Fruit fly (Drosophila melanogaster) whole organism, embryonic: ENCODE results near the gene CG6149.

Experiments used
- Abd-B ChIP-seq: fragments of 200-800 bp; sonication (Bioruptor generic); optimal IDR thresholded peaks from 2 replicates; lab custom pipeline; 2018; ENCODE audit warnings: missing biosample characterization, mild to moderate bottlenecking, missing genetic modification characterization, moderate library complexity
- Atf-2 ChIP-seq: fragments of 200-800 bp; sonication (Bioruptor generic); optimal IDR thresholded peaks from 2 replicates; lab custom pipeline; 2016; ENCODE audit warnings: missing biosample characterization, missing genetic modification characterization
- CG1024 ChIP-seq: fragments of 200-800 bp; sonication (Bioruptor generic); IDR thresholded peaks from 2 replicates; pipeline ENCODE4 v1.3.6; 2022; ENCODE audit warnings: missing biosample characterization, missing genetic modification characterization
- CG12104 ChIP-seq: fragments of 200-800 bp; sonication (Bioruptor generic); optimal IDR thresholded peaks from 3 replicates; lab custom pipeline; 2016; ENCODE audit warnings: missing biosample characterization, missing genetic modification characterization
- CG12391 ChIP-seq: fragments of 200-800 bp; sonication (Bioruptor generic); optimal IDR thresholded peaks from 3 replicates; lab custom pipeline; 2018; ENCODE audit warnings: missing biosample characterization, mild to moderate bottlenecking, missing genetic modification characterization, moderate library complexity
- CG12659 ChIP-seq: fragments of 200-800 bp; sonication (Bioruptor generic); optimal IDR thresholded peaks from 3 replicates; lab custom pipeline; 2017; ENCODE audit warnings: mild to moderate bottlenecking, missing biosample characterization, missing genetic modification reagents, missing genetic modification characterization
- CG13424 ChIP-seq: fragments of 200-800 bp; sonication (Bioruptor generic); optimal IDR thresholded peaks from 2 replicates; lab custom pipeline; 2019; ENCODE audit warnings: missing biosample characterization, mild to moderate bottlenecking, missing genetic modification characterization, moderate library complexity
- CG17328 ChIP-seq: fragments of 200-800 bp; sonication (Bioruptor generic); IDR thresholded peaks from 2 replicates; pipeline ENCODE4 v1.3.6; 2022; ENCODE audit warnings: missing biosample characterization, missing genetic modification characterization
- CG31441 ChIP-seq: fragments of 200-800 bp; sonication (Bioruptor generic); IDR thresholded peaks from 2 replicates; pipeline ENCODE4 v1.3.6; 2022; ENCODE audit warnings: missing biosample characterization, missing genetic modification characterization
- CG32772 ChIP-seq: fragments of 200-800 bp; sonication (Bioruptor generic); IDR thresholded peaks from 2 replicates; pipeline ENCODE4 v1.3.6; 2022; ENCODE audit warnings: missing biosample characterization, missing genetic modification characterization
- CG34422 ChIP-seq: fragments of 200-800 bp; sonication (Bioruptor generic); IDR thresholded peaks from 3 replicates; pipeline ENCODE4 v1.3.6; 2022; ENCODE audit warnings: missing biosample characterization, missing genetic modification characterization
- CG3847 ChIP-seq: fragments of 200-800 bp; sonication (Bioruptor generic); IDR thresholded peaks from 2 replicates; pipeline ENCODE4 v1.3.6; 2022; ENCODE audit warnings: missing biosample characterization, missing genetic modification characterization
- CG4424 ChIP-seq: fragments of 200-800 bp; sonication (Bioruptor generic); optimal IDR thresholded peaks from 3 replicates; lab custom pipeline; 2016; ENCODE audit warnings: missing biosample characterization, missing genetic modification characterization
- CG5245 ChIP-seq: fragments of 200-800 bp; sonication (Bioruptor generic); optimal IDR thresholded peaks from 3 replicates; lab custom pipeline; 2016; ENCODE audit warnings: missing biosample characterization, missing genetic modification characterization
- CG7556 ChIP-seq: fragments of 200-800 bp; sonication (Bioruptor generic); optimal IDR thresholded peaks from 2 replicates; lab custom pipeline; 2017; ENCODE audit warnings: missing biosample characterization, mild to moderate bottlenecking, missing genetic modification characterization
- CG7839 ChIP-seq: fragments of 200-800 bp; sonication (Bioruptor generic); optimal IDR thresholded peaks from 3 replicates; lab custom pipeline; 2018; ENCODE audit warnings: missing biosample characterization, mild to moderate bottlenecking, missing genetic modification characterization, moderate library complexity
- CG8388 ChIP-seq: fragments of 200-800 bp; sonication (Bioruptor generic); optimal IDR thresholded peaks from 2 replicates; lab custom pipeline; 2019; ENCODE audit warnings: missing biosample characterization, mild to moderate bottlenecking, missing genetic modification characterization, moderate library complexity
- CG9437 ChIP-seq: fragments of 200-800 bp; sonication (Bioruptor generic); optimal IDR thresholded peaks from 2 replicates; lab custom pipeline; 2018; ENCODE audit warnings: missing biosample characterization, mild to moderate bottlenecking, missing genetic modification characterization
- MTF-1 ChIP-seq: fragments of 200-800 bp; sonication (Bioruptor generic); optimal IDR thresholded peaks from 2 replicates; lab custom pipeline; 2018; ENCODE audit warnings: missing biosample characterization, mild to moderate bottlenecking, missing genetic modification characterization, borderline replicate concordance
- PHDP ChIP-seq: fragments of 200-800 bp; sonication (Bioruptor generic); optimal IDR thresholded peaks from 3 replicates; lab custom pipeline; 2018; ENCODE audit warnings: missing biosample characterization, mild to moderate bottlenecking, missing genetic modification characterization, moderate library complexity
- Ptx1 ChIP-seq: fragments of 200-800 bp; sonication (Bioruptor generic); IDR thresholded peaks from 2 replicates; pipeline ENCODE4 v1.3.6; 2022; ENCODE audit warnings: missing biosample characterization, missing genetic modification characterization
- Sox102F ChIP-seq: fragments of 200-800 bp; sonication (Bioruptor generic); optimal IDR thresholded peaks from 2 replicates; lab custom pipeline; 2018; ENCODE audit warnings: missing biosample characterization, mild to moderate bottlenecking, missing genetic modification characterization, moderate library complexity
- Ssrp ChIP-seq: fragments of 200-800 bp; sonication (Bioruptor generic); optimal IDR thresholded peaks from 2 replicates; lab custom pipeline; 2018; ENCODE audit warnings: missing biosample characterization, mild to moderate bottlenecking, missing genetic modification characterization, moderate library complexity
- Xrp1 ChIP-seq: fragments of 200-800 bp; sonication (Bioruptor generic); IDR thresholded peaks from 2 replicates; pipeline ENCODE4 v1.3.6; 2022; ENCODE audit warnings: missing biosample characterization, missing genetic modification characterization
- br ChIP-seq: fragments of >200 bp; optimal IDR thresholded peaks from 2 replicates; lab custom pipeline; 2017
- caup ChIP-seq: fragments of 200-800 bp; sonication (Bioruptor generic); optimal IDR thresholded peaks from 3 replicates; lab custom pipeline; 2017; ENCODE audit warnings: missing biosample characterization, mild to moderate bottlenecking, missing genetic modification characterization, moderate library complexity; ENCODE audit not compliant: severe bottlenecking
- chn ChIP-seq: fragments of 200-800 bp; sonication (Bioruptor generic); optimal IDR thresholded peaks from 2 replicates; lab custom pipeline; 2016; ENCODE audit warnings: missing biosample characterization, missing genetic modification characterization
- eve ChIP-seq, 2 experiments: fragments of >200 bp; optimal IDR thresholded peaks; 2 replicates each; lab custom pipeline; 2017; ENCODE audit warnings: missing biosample characterization in 2 of 2, missing genetic modification characterization in 2 of 2
- fd96Cb ChIP-seq: fragments of 200-800 bp; sonication (Bioruptor generic); optimal IDR thresholded peaks from 2 replicates; lab custom pipeline; 2018; ENCODE audit warnings: missing biosample characterization, mild to moderate bottlenecking, missing genetic modification characterization, moderate library complexity
- gro ChIP-seq: fragments of 200-800 bp; sonication (Bioruptor generic); optimal IDR thresholded peaks from 2 replicates; lab custom pipeline; 2016; ENCODE audit warnings: missing biosample characterization, missing genetic modification characterization
- lilli ChIP-seq: fragments of 200-800 bp; sonication (Bioruptor generic); optimal IDR thresholded peaks from 3 replicates; lab custom pipeline; 2016; ENCODE audit warnings: missing biosample characterization, missing genetic modification characterization
- maf-S ChIP-seq: fragments of 200-800 bp; sonication (Bioruptor generic); optimal IDR thresholded peaks from 2 replicates; lab custom pipeline; 2016; ENCODE audit warnings: missing biosample characterization, missing genetic modification characterization
- nmo ChIP-seq: fragments of 200-800 bp; sonication (Bioruptor generic); optimal IDR thresholded peaks from 2 replicates; lab custom pipeline; 2018; ENCODE audit warnings: missing biosample characterization, mild to moderate bottlenecking, missing genetic modification characterization, moderate library complexity
- pan ChIP-seq, 4 experiments: fragments of >200 bp in 3 of 4; fragments of 200-800 bp in 1 of 4; sonication (Bioruptor generic) in 1 of 4; optimal IDR thresholded peaks in 3 of 4; IDR thresholded peaks in 1 of 4; 2 replicates each; pipeline versions ENCODE4 v1.3.6 to Lab custom; 2017 to 2022; ENCODE audit warnings: missing biosample characterization in 2 of 4, missing genetic modification characterization in 2 of 4, mixed read lengths in 1 of 4
- peb ChIP-seq: fragments of 200-800 bp; sonication (Bioruptor generic); IDR thresholded peaks from 2 replicates; pipeline ENCODE4 v1.3.6; 2022; ENCODE audit warnings: missing biosample characterization, missing genetic modification characterization
- prd ChIP-seq, 3 experiments: fragments of >200 bp in 2 of 3; fragments of 200-800 bp in 1 of 3; sonication (Bioruptor generic) in 1 of 3; optimal IDR thresholded peaks in 2 of 3; IDR thresholded peaks in 1 of 3; 2 replicates in 2 of 3; 3 replicates in 1 of 3; pipeline versions ENCODE4 v1.3.6 to Lab custom; 2017 to 2022; ENCODE audit warnings: missing biosample characterization in 1 of 3, missing genetic modification characterization in 1 of 3
- pum ChIP-seq: fragments of 200-800 bp; sonication (Bioruptor generic); optimal IDR thresholded peaks from 2 replicates; lab custom pipeline; 2016; ENCODE audit warnings: missing biosample characterization, missing genetic modification characterization
- seq ChIP-seq: fragments of 200-800 bp; sonication (Bioruptor generic); IDR thresholded peaks from 2 replicates; pipeline ENCODE4 v1.3.6; 2022; ENCODE audit warnings: missing biosample characterization, missing genetic modification characterization
- shn ChIP-seq: fragments of 200-800 bp; sonication (Bioruptor generic); optimal IDR thresholded peaks from 3 replicates; lab custom pipeline; 2016; ENCODE audit warnings: missing biosample characterization, missing genetic modification characterization
- sisA ChIP-seq: fragments of 200-800 bp; sonication (Bioruptor generic); IDR thresholded peaks from 2 replicates; pipeline ENCODE4 v1.3.6; 2022; ENCODE audit warnings: missing biosample characterization, missing genetic modification characterization
- sqz ChIP-seq: fragments of 200-800 bp; sonication (Bioruptor generic); optimal IDR thresholded peaks from 3 replicates; lab custom pipeline; 2018; ENCODE audit warnings: missing biosample characterization, mild to moderate bottlenecking, missing genetic modification characterization
- tio ChIP-seq: fragments of 200-800 bp; sonication (Bioruptor generic); optimal IDR thresholded peaks from 2 replicates; lab custom pipeline; 2017; ENCODE audit warnings: missing biosample characterization, missing genetic modification characterization, inconsistent platforms

Gene CG6149

dm6 chr3L:11483135-11483534 is 47.9 kb upstream of the CG6149 start (continued):
- TF ChIP-seq sqz (GFP tag; lab: Kevin White, UChicago) (peak; percentile 1), sisA (GFP tag; lab: Robert Waterston, UW) (peak; percentile 45; the same call in 1 of the 2 replicates), CG12659 (peak; percentile 1), CG34422 (GFP tag; lab: Robert Waterston, UW) (0 out of 3 replicates have a peak, but pooled peaks have one; percentile 32), Xrp1 (GFP tag; lab: Robert Waterston, UW) (peak; percentile 66; the same call in 1 of the 2 replicates), prd (optimal IDR thresholded peaks at IDR 0.05; lab: Kevin White, UChicago) (no peak), prd (GFP tag; IDR thresholded peaks at IDR 0.05; lab: Robert Waterston, UW) (peak; percentile 61; the same call in 2 of the 3 replicates), Atf-2 (GFP tag; lab: Kevin White, UChicago) (peak; percentile 1), seq (GFP tag; lab: Robert Waterston, UW) (no peak), CG7839 (tag; lab: Kevin White, UChicago) (peak; percentile 62), lilli (GFP tag; lab: Kevin White, UChicago) (peak; percentile 30), CG8388 (peak; percentile 45), Sox102F (GFP tag; lab: Kevin White, UChicago) (peak; percentile 63), Ptx1 (GFP tag; lab: Robert Waterston, UW) (0 out of 2 replicates have a peak, but pooled peaks have one; percentile 20), CG7556 (GFP tag; lab: Kevin White, UChicago) (peak; percentile 64), pan (optimal IDR thresholded peaks at IDR 0.05; lab: Kevin White, UChicago) (no peak), pan (GFP tag; optimal IDR thresholded peaks at IDR 0.05 in 1 of 2, IDR thresholded peaks at IDR 0.05 in 1 of 2) (peak in 1 of 2 experiments; percentile 23), Abd-B (GFP tag; lab: Kevin White, UChicago) (peak; percentile 34), tio (GFP tag; lab: Kevin White, UChicago) (peak; percentile 51), nmo (peak; percentile 65), MTF-1 (GFP tag; lab: Kevin White, UChicago) (no peak), CG4424 (GFP tag; lab: Kevin White, UChicago) (peak; percentile 4), fd96Cb (tag; lab: Kevin White, UChicago) (peak; percentile 40), eve (GFP tag; optimal IDR thresholded peaks at IDR 0.05; lab: Kevin White, UChicago) (peak in 1 of 2 experiments; percentile 67), CG1024 (no peak), CG17328 (GFP tag; lab: Robert Waterston, UW) (peak; percentile 33; the same call in 1 of the 2 replicates), peb (no peak), CG9437 (GFP tag; lab: Kevin White, UChicago) (peak; percentile 38), CG12104 (GFP tag; lab: Kevin White, UChicago) (peak; percentile 10), gro (GFP tag; lab: Kevin White, UChicago) (peak; percentile 5), CG12391 (peak; percentile 45), br (lab: Kevin White, UChicago) (no peak), maf-S (GFP tag; lab: Kevin White, UChicago) (peak; percentile 21), chn (GFP tag; lab: Kevin White, UChicago) (peak; percentile 53), CG5245 (GFP tag; lab: Kevin White, UChicago) (peak; percentile 47), CG3847 (GFP tag; lab: Robert Waterston, UW) (0 out of 2 replicates have a peak, but pooled peaks have one; percentile 9), shn (GFP tag; lab: Kevin White, UChicago) (peak; percentile 7), pum (GFP tag; lab: Kevin White, UChicago) (peak; percentile 33), CG31441 (GFP tag; lab: Robert Waterston, UW) (peak; percentile 73), CG13424 (peak; percentile 42), PHDP (tag; lab: Kevin White, UChicago) (peak; percentile 41), caup (GFP tag; lab: Kevin White, UChicago) (peak; percentile 11), Ssrp (peak; percentile 29), CG32772 (GFP tag; lab: Robert Waterston, UW) (peak; percentile 37)
